Fruit fly (Drosophila melanogaster): ENCODE results near the gene Npc2e.

- no peak for TF ChIP-seq bowl (GFP tag; IDR thresholded peaks at IDR 0.05)
- no peak for TF ChIP-seq CG14710 (tag; optimal IDR thresholded peaks at IDR 0.05)
- no peak for TF ChIP-seq C15 (GFP tag; IDR thresholded peaks at IDR 0.05)
- no peak for TF ChIP-seq Tbp (GFP tag; optimal IDR thresholded peaks at IDR 0.05)
- no peak for TF ChIP-seq CG2129 (GFP tag; IDR thresholded peaks at IDR 0.05; ENCODE audit: partially characterized antibody)
Observed at dm6 chr3R:10053559-10053958, 427 bp downstream of the Npc2e start.
